Worm (Caenorhabditis elegans): ENCODE measurements around the gene znf-622.

DNA sequence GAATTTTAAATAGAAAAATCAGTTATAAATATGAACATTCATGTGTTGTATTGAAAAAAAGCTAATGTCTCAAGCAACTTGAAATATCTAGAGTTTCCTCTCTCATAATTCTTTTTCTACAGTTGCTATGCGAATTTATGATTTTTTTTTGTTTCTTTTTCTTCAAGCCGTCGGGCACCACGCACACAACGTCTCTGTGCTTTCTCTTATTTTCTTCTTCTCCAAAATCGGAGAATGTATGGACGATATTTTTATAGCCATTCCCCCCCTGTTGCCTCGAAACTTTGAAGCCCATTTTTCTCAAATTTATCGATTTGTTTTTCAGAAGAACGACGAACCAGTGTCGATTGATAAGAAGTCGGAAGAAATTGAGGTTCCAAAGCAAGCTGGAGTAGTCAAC lies 24.7 kb upstream of the znf-622 start:
- TF ChIP-seq ztf-6 (GFP tag; IDR thresholded peaks at IDR 0.05) = no peak
- TF ChIP-seq ceh-40 (GFP tag; IDR thresholded peaks at IDR 0.05) = no peak

All from whole organism, young adult.